Fruit fly (Drosophila melanogaster): ENCODE data around the gene Dref.

Dref gene

dm6 chr2L:10003593-10003992 is 36.6 kb upstream of the Dref start, which contains the start of gene Ndf (continued):
- TF ChIP-seq CG2129 (GFP tag; IDR thresholded peaks at IDR 0.05; ENCODE audit: partially characterized antibody), result peak; percentile 41
- no peak for TF ChIP-seq Stat92E (GFP tag; optimal IDR thresholded peaks at IDR 0.05)
- no peak for TF ChIP-seq Hand (GFP tag; optimal IDR thresholded peaks at IDR 0.05)
- TF ChIP-seq knrl (GFP tag; IDR thresholded peaks at IDR 0.05; ENCODE audit: partially characterized antibody), result peak; percentile 79
- peak; percentile 67 for TF ChIP-seq CG4617 (GFP tag; optimal IDR thresholded peaks at IDR 0.05; ENCODE audit: borderline replicate concordance)
- TF ChIP-seq Dek (tag; optimal IDR thresholded peaks at IDR 0.05), result peak; percentile 53
- peak; percentile 61 for TF ChIP-seq cas (GFP tag; IDR thresholded peaks at IDR 0.05)
- TF ChIP-seq sens (GFP tag), result peak; percentile 89
- TF ChIP-seq D19A (tag; optimal IDR thresholded peaks at IDR 0.05), result peak; percentile 35
- peak; percentile 59 for TF ChIP-seq shn (GFP tag; optimal IDR thresholded peaks at IDR 0.05)
- TF ChIP-seq dysf (GFP tag; IDR thresholded peaks at IDR 0.05), result peak; percentile 67
- peak; percentile 47 for TF ChIP-seq Camta (GFP tag; optimal IDR thresholded peaks at IDR 0.05)
- peak; percentile 59 for TF ChIP-seq CG7786 (GFP tag; optimal IDR thresholded peaks at IDR 0.05)
- peak; percentile 76 for TF ChIP-seq CG14710 (tag; optimal IDR thresholded peaks at IDR 0.05)
- TF ChIP-seq ash1 (GFP tag; optimal IDR thresholded peaks at IDR 0.05), result peak; percentile 47
- TF ChIP-seq CG8089 (GFP tag; optimal IDR thresholded peaks at IDR 0.05), result peak; percentile 31
- no peak for TF ChIP-seq ATbp (GFP tag; optimal IDR thresholded peaks at IDR 0.05)
- peak; percentile 77 for TF ChIP-seq Hmr (GFP tag; optimal IDR thresholded peaks at IDR 0.05)
- TF ChIP-seq CG16813 (GFP tag; IDR thresholded peaks at IDR 0.05; ENCODE audit: partially characterized antibody), result peak; percentile 78
- TF ChIP-seq Scr (GFP tag; IDR thresholded peaks at IDR 0.05; ENCODE audit: partially characterized antibody), result peak; percentile 71
- peak; percentile 21 for TF ChIP-seq BtbVII (GFP tag; optimal IDR thresholded peaks at IDR 0.05)
- TF ChIP-seq CG10366 (GFP tag; IDR thresholded peaks at IDR 0.05), result peak; percentile 57
- TF ChIP-seq her (GFP tag; optimal IDR thresholded peaks at IDR 0.05), result peak; percentile 16
- no peak for TF ChIP-seq CG18599 (GFP tag; optimal IDR thresholded peaks at IDR 0.05)
- TF ChIP-seq CG6813 (GFP tag; optimal IDR thresholded peaks at IDR 0.05), result peak; percentile 24
- TF ChIP-seq zfh1 (GFP tag; IDR thresholded peaks at IDR 0.05), result peak; percentile 80
- TF ChIP-seq CG9876 (GFP tag; optimal IDR thresholded peaks at IDR 0.05), result peak; percentile 32
- TF ChIP-seq CG12219 (GFP tag; optimal IDR thresholded peaks at IDR 0.05), result no peak
- peak; percentile 59 for TF ChIP-seq PHDP (tag; optimal IDR thresholded peaks at IDR 0.05)
- peak; percentile 56 for TF ChIP-seq CHES-1-like (GFP tag; optimal IDR thresholded peaks at IDR 0.05)
- peak; percentile 83 for TF ChIP-seq CG6791 (GFP tag; IDR thresholded peaks at IDR 0.05; ENCODE audit: partially characterized antibody)
- peak; percentile 50 for TF ChIP-seq CG17802 (tag; optimal IDR thresholded peaks at IDR 0.05)
- peak; percentile 26 for TF ChIP-seq scrt (GFP tag; optimal IDR thresholded peaks at IDR 0.05)
- peak; percentile 62 for TF ChIP-seq Fer1 (GFP tag; optimal IDR thresholded peaks at IDR 0.05)
- peak; percentile 30 for TF ChIP-seq CG10654 (GFP tag; optimal IDR thresholded peaks at IDR 0.05)
- peak; percentile 17 for TF ChIP-seq CG15269 (tag; optimal IDR thresholded peaks at IDR 0.05)
- peak; percentile 46 for TF ChIP-seq CG18619 (GFP tag; optimal IDR thresholded peaks at IDR 0.05)
- peak; percentile 44 for TF ChIP-seq dm (GFP tag; optimal IDR thresholded peaks at IDR 0.05)
- no peak for TF ChIP-seq Vsx1 (GFP tag; optimal IDR thresholded peaks at IDR 0.05)
- no peak for TF ChIP-seq CG12299 (tag; optimal IDR thresholded peaks at IDR 0.05)
- TF ChIP-seq Lim3 (GFP tag; IDR thresholded peaks at IDR 0.05), result no peak
- peak; percentile 13 for TF ChIP-seq CG3065 (GFP tag; optimal IDR thresholded peaks at IDR 0.05)
- peak; percentile 18 for TF ChIP-seq D19B (GFP tag; optimal IDR thresholded peaks at IDR 0.05)
- 0 out of 2 replicates have a peak, but pooled peaks have one; percentile 8 for TF ChIP-seq sens-2 (GFP tag; IDR thresholded peaks at IDR 0.05)
- peak; percentile 77; the same call in 2 of the 3 replicates for TF ChIP-seq CG11456 (GFP tag; IDR thresholded peaks at IDR 0.05)
- peak; percentile 38; the same call in 1 of the 2 replicates for TF ChIP-seq CG14441 (GFP tag; IDR thresholded peaks at IDR 0.05)
- peak; percentile 50 for TF ChIP-seq sisA (GFP tag; IDR thresholded peaks at IDR 0.05)
- TF ChIP-seq Elba2 (GFP tag; optimal IDR thresholded peaks at IDR 0.05), result no peak
- peak; percentile 70 for TF ChIP-seq nmo (GFP tag; optimal IDR thresholded peaks at IDR 0.05)
- peak; percentile 75 for TF ChIP-seq CG1233 (GFP tag; optimal IDR thresholded peaks at IDR 0.05)

Measured in whole organism, embryonic.